Fruit fly (Drosophila melanogaster) Kc167 (cell line): ENCODE results near the gene CG13670.

ENCODE experiments used
- Myc ChIP-seq: fragments of >200 bp; optimal IDR thresholded peaks from 2 replicates; lab custom pipeline; 2017; ENCODE audit warnings: missing external identifiers
- psq ChIP-seq: fragments of >200 bp; optimal IDR thresholded peaks from 2 replicates; lab custom pipeline; 2017; ENCODE audit warnings: missing external identifiers

DNA sequence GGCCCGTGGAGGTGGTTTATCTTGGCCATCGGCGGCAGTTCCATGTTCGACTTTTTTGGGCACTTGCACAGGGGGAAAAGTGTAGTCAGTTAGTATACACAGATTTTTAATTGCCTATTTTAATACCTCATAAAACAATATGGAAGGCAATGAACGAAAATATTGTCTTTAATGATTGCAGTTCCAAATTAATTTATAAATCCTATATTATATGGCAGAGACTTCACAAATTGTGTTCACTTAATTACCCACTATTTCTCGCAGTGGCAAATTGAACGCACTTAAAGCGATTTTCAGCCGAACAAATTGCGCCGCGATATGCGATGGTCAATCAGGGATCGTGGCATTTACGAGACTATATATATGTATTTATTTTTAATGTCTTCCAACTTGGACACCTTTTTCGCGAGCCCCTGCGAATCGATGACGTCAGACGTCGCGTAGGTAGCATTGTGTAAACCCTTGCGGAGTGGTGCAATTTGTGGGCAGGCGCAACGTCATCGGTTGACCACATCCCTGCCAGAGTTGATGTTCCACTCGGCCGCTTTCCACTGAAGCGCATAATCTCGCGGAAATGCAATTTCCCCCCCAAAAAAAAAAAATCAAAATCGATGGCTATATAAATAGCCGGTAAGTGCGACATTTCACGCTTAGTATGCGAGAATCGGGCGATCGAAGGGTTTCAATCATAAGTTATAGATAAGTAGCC lies at the start of gene CG13670:
- no peak for TF ChIP-seq Myc (lab: Kevin White, UChicago)
- no peak for TF ChIP-seq psq (lab: Kevin White, UChicago)
